Worm (Caenorhabditis elegans) whole organism, L3 larva: ENCODE data around the gene znfx-1.

ENCODE experiments used
- ama-1 ChIP-seq: fragments of 150-350 bp; optimal IDR thresholded peaks from 2 replicates; lab custom pipeline; 2018
- ceh-28 ChIP-seq: fragments of 150-350 bp; optimal IDR thresholded peaks from 2 replicates; lab custom pipeline; 2014; ENCODE audit warnings: missing biosample characterization, missing genetic modification reagents, missing genetic modification characterization
- elt-2 ChIP-seq: sonication (generic microtip); optimal IDR thresholded peaks from 2 replicates; lab custom pipeline; 2016; ENCODE audit warnings: missing genetic modification reagents, mild to moderate bottlenecking, missing genetic modification characterization, missing compliant biosample characterization
- fos-1 ChIP-seq: fragments of 150-350 bp; optimal IDR thresholded peaks from 2 replicates; lab custom pipeline; 2014; ENCODE audit warnings: missing biosample characterization, missing genetic modification characterization
- jun-1 ChIP-seq: fragments of 150-350 bp; optimal IDR thresholded peaks from 2 replicates; lab custom pipeline; 2014; ENCODE audit warnings: missing biosample characterization, missing genetic modification reagents, missing genetic modification characterization
- mdl-1 ChIP-seq: fragments of 150-350 bp; optimal IDR thresholded peaks from 2 replicates; lab custom pipeline; 2014; ENCODE audit warnings: missing biosample characterization, missing genetic modification characterization
- nhr-28 ChIP-seq: fragments of 150-350 bp; optimal IDR thresholded peaks from 2 replicates; lab custom pipeline; 2014; ENCODE audit warnings: missing biosample characterization, missing genetic modification characterization
- sea-2 ChIP-seq: fragments of 150-350 bp; sonication (generic microtip); optimal IDR thresholded peaks from 4 replicates; lab custom pipeline; 2014; ENCODE audit warnings: missing biosample characterization, missing genetic modification reagents, missing genetic modification characterization
- snpc-4 ChIP-seq: fragments of 150-350 bp; optimal IDR thresholded peaks from 2 replicates; lab custom pipeline; 2014; ENCODE audit warnings: missing biosample characterization, missing genetic modification characterization
- unc-39 ChIP-seq: sonication (generic microtip); optimal IDR thresholded peaks from 4 replicates; lab custom pipeline; 2017; ENCODE audit warnings: missing biosample characterization, missing genetic modification characterization

DNA sequence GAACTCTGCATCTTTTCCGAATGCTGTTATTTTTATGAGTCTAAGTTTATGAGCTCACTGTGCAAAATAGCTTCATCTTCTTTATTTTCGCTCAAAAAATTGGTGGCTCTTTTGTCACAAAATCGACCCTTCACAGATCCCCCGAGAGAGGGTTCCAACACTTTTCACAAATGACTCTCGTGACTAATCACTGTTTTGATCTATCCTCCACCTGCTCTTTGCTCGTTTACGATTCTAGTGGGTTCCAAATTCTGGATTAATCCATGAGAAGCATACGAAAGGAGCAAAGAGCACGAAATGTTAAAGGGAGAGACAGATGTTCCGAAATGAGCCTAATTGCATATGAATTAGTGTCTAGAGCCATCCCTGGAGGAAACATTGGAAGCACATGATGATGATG lies 47.9 kb downstream of the znfx-1 start:
- no peak for TF ChIP-seq ama-1 (lab: Kevin White, UChicago)
- no peak for TF ChIP-seq sea-2 (GFP tag; lab: Kevin White, UChicago)
- TF ChIP-seq ceh-28 (tag; lab: Kevin White, UChicago) = no peak
- no peak for TF ChIP-seq fos-1 (tag; lab: Kevin White, UChicago)
- TF ChIP-seq unc-39 (tag; lab: Kevin White, UChicago) = no peak
- no peak for TF ChIP-seq mdl-1 (tag; lab: Kevin White, UChicago)
- no peak for TF ChIP-seq snpc-4 (tag; lab: Kevin White, UChicago)
- no peak for TF ChIP-seq nhr-28 (tag; lab: Kevin White, UChicago)
- no peak for TF ChIP-seq jun-1 (tag; lab: Kevin White, UChicago)
- TF ChIP-seq elt-2 (tag; lab: Kevin White, UChicago) = no peak
